Worm (Caenorhabditis elegans) whole organism, young adult: ENCODE results near the gene chpf-1.

ENCODE experiments used
- B0019.2 ChIP-seq: fragments of 200-800 bp; sonication (Bioruptor generic); conservative IDR thresholded peaks from 2 replicates; pipeline ENCODE4 v1.3.6; 2022; ENCODE audit warnings: missing genetic modification reagents, missing genetic modification characterization, missing compliant biosample characterization
- B0336.3 ChIP-seq: fragments of 200-800 bp; sonication (Bioruptor generic); IDR thresholded peaks from 2 replicates; pipeline ENCODE4 v1.3.6; 2022; ENCODE audit warnings: missing genetic modification characterization, missing compliant biosample characterization
- D2030.7 ChIP-seq: fragments of 200-800 bp; sonication (Bioruptor generic); IDR thresholded peaks from 2 replicates; pipeline ENCODE4 v1.3.6; 2022; ENCODE audit warnings: missing genetic modification reagents, missing genetic modification characterization, missing compliant biosample characterization
- F49E8.2 ChIP-seq: sonication (generic microtip); optimal IDR thresholded peaks from 3 replicates; lab custom pipeline; 2017; ENCODE audit warnings: missing genetic modification characterization, mild to moderate bottlenecking, missing compliant biosample characterization, antibody characterized with exemption, moderate library complexity; ENCODE audit not compliant: insufficient read depth
- K12H6.12 ChIP-seq: fragments of 200-800 bp; sonication (Bioruptor generic); optimal IDR thresholded peaks from 2 replicates; lab custom pipeline; 2018; ENCODE audit warnings: mild to moderate bottlenecking, missing genetic modification characterization, missing compliant biosample characterization
- Y53G8AR.9 ChIP-seq: fragments of 200-800 bp; sonication (Bioruptor generic); conservative IDR thresholded peaks from 2 replicates; pipeline ENCODE4 v1.3.6; 2022; ENCODE audit warnings: missing genetic modification reagents, missing genetic modification characterization, missing compliant biosample characterization
- Y56A3A.18 ChIP-seq: fragments of 200-800 bp; sonication (Bioruptor generic); IDR thresholded peaks from 2 replicates; pipeline ENCODE4 v1.3.6; 2022; ENCODE audit warnings: missing genetic modification reagents, missing genetic modification characterization, missing compliant biosample characterization
- Y95B8A.8 ChIP-seq: fragments of 200-800 bp; sonication (Bioruptor generic); IDR thresholded peaks from 2 replicates; pipeline ENCODE4 v1.3.6; 2022; ENCODE audit warnings: missing genetic modification reagents, missing genetic modification characterization, missing compliant biosample characterization
- ama-1 ChIP-seq, 3 experiments: fragments of 150-350 bp in 1 of 3; sonication (generic microtip) in 2 of 3; optimal IDR thresholded peaks; 2 replicates each; lab custom pipeline; 2014 to 2018; ENCODE audit warnings: missing biosample characterization in 2 of 3, missing genetic modification characterization in 2 of 3, missing genetic modification reagents in 2 of 3
- cebp-1 ChIP-seq, 2 experiments: fragments of 200-800 bp in 1 of 2; sonication (Bioruptor generic) in 1 of 2; sonication (generic microtip) in 1 of 2; IDR thresholded peaks in 1 of 2; optimal IDR thresholded peaks in 1 of 2; 2 replicates each; pipeline versions ENCODE4 v1.3.6 to Lab custom; 2017 to 2022; ENCODE audit warnings: missing compliant biosample characterization in 2 of 2, missing genetic modification characterization in 2 of 2, mild to moderate bottlenecking in 1 of 2, missing genetic modification reagents in 1 of 2, moderate library complexity in 1 of 2
- him-1 ChIP-seq: sonication (generic microtip); optimal IDR thresholded peaks from 2 replicates; lab custom pipeline; 2016; ENCODE audit warnings: missing genotype, missing genetic modification reagents, missing genetic modification characterization, missing compliant biosample characterization
- hlh-12 ChIP-seq: sonication (generic microtip); optimal IDR thresholded peaks from 2 replicates; lab custom pipeline; 2016; ENCODE audit warnings: missing genetic modification characterization, missing compliant biosample characterization
- hlh-26 ChIP-seq: fragments of 200-800 bp; sonication (Bioruptor generic); conservative IDR thresholded peaks from 2 replicates; pipeline ENCODE4 v1.3.6; 2022; ENCODE audit warnings: missing genetic modification reagents, missing genetic modification characterization, missing compliant biosample characterization
- hrde-1 ChIP-seq: sonication (generic microtip); optimal IDR thresholded peaks from 2 replicates; lab custom pipeline; 2016; ENCODE audit warnings: missing genetic modification characterization, mild to moderate bottlenecking, missing compliant biosample characterization, moderate library complexity, missing genotype, missing genetic modification reagents, borderline replicate concordance
- hsf-1 ChIP-seq: fragments of 200-800 bp; sonication (Bioruptor generic); IDR thresholded peaks from 2 replicates; pipeline ENCODE4 v1.3.6; 2022; ENCODE audit warnings: missing genetic modification reagents, missing genetic modification characterization, missing compliant biosample characterization
- lir-1 ChIP-seq: fragments of 200-800 bp; sonication (Bioruptor generic); conservative IDR thresholded peaks from 2 replicates; pipeline ENCODE4 v1.3.6; 2022; ENCODE audit warnings: missing genetic modification reagents, missing genetic modification characterization, missing compliant biosample characterization
- madf-10 ChIP-seq: sonication (generic microtip); optimal IDR thresholded peaks from 2 replicates; lab custom pipeline; 2016; ENCODE audit warnings: mild to moderate bottlenecking, missing genetic modification characterization, missing compliant biosample characterization
- madf-6 ChIP-seq: fragments of 200-800 bp; sonication (Bioruptor generic); IDR thresholded peaks from 2 replicates; pipeline ENCODE4 v1.3.6; 2022; ENCODE audit warnings: missing genetic modification reagents, missing genetic modification characterization, missing compliant biosample characterization
- madf-8 ChIP-seq: fragments of 200-800 bp; sonication (Bioruptor generic); conservative IDR thresholded peaks from 2 replicates; pipeline ENCODE4 v1.3.6; 2022; ENCODE audit warnings: missing genetic modification reagents, missing genetic modification characterization, missing compliant biosample characterization
- nhr-179 ChIP-seq: sonication (generic microtip); optimal IDR thresholded peaks from 2 replicates; lab custom pipeline; 2016; ENCODE audit warnings: mild to moderate bottlenecking, missing genetic modification characterization, missing compliant biosample characterization
- nhr-80 ChIP-seq: sonication (generic microtip); optimal IDR thresholded peaks from 2 replicates; lab custom pipeline; 2016; ENCODE audit warnings: missing genetic modification characterization, missing compliant biosample characterization
- repo-1 ChIP-seq: sonication (generic microtip); optimal IDR thresholded peaks from 2 replicates; lab custom pipeline; 2017; ENCODE audit warnings: mild to moderate bottlenecking, missing genetic modification characterization, missing compliant biosample characterization
- snpc-4 ChIP-seq, 5 experiments: fragments of 150-350 bp in 1 of 5; sonication (generic microtip) in 4 of 5; optimal IDR thresholded peaks; 2 replicates each; lab custom pipeline; 2014 to 2018; ENCODE audit warnings: missing genetic modification characterization in 5 of 5, missing biosample characterization in 3 of 5, antibody characterized with exemption in 2 of 5, mild to moderate bottlenecking in 2 of 5, missing compliant biosample characterization in 2 of 5, missing genotype in 2 of 5, moderate library complexity in 2 of 5, missing genetic modification reagents in 1 of 5
- unc-130 ChIP-seq: sonication (generic microtip); optimal IDR thresholded peaks from 2 replicates; lab custom pipeline; 2016; ENCODE audit warnings: missing genetic modification reagents, missing genetic modification characterization, missing compliant biosample characterization
- xnd-1 ChIP-seq: sonication (generic microtip); optimal IDR thresholded peaks from 2 replicates; lab custom pipeline; 2016; ENCODE audit warnings: missing genotype, missing genetic modification reagents, missing genetic modification characterization, missing compliant biosample characterization
- zfh-2 ChIP-seq: fragments of 200-800 bp; sonication (Bioruptor generic); conservative IDR thresholded peaks from 2 replicates; pipeline ENCODE4 v1.3.6; 2022; ENCODE audit warnings: missing genetic modification reagents, missing genetic modification characterization, missing compliant biosample characterization
- ztf-18 ChIP-seq: sonication (generic microtip); optimal IDR thresholded peaks from 2 replicates; lab custom pipeline; 2016; ENCODE audit warnings: missing genotype, mild to moderate bottlenecking, missing genetic modification characterization, missing compliant biosample characterization
- ztf-28 ChIP-seq: fragments of 200-800 bp; sonication (Bioruptor generic); IDR thresholded peaks from 2 replicates; pipeline ENCODE4 v1.3.6; 2022; ENCODE audit warnings: missing genetic modification reagents, missing genetic modification characterization, missing compliant biosample characterization

The chpf-1 gene

DNA sequence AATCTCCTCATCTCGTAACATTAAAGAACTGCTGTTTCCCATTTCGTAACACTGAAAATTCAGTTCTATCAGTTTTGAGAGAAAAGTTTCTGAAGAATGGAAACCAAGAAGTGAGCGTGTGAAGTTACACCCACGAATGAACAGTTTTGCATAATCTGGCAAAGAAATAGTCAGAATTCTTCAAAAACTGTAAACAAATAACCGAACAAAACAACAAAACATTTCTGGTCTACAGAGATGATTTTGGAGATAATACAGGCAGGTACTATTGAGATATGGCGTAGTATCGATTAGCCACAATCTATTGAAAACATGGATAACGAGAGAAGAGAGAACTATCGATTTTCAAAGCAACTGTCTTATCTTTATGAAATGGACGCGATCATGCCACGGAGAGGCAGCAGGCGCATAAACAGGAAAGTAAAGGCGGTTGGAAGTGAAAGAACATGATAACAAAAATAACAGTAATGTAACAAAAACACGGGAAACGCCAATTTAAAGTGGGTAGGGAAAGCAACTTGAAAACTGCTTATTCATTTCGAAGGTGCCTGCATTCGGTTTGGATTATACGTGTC, at the start of gene chpf-1:
Gene chpf-1 (minus strand): TSS at position 51 of the 575 bp plus-strand sequence.
- TF ChIP-seq K12H6.12 (tag; lab: Kevin White, UChicago): no peak
- TF ChIP-seq madf-10 (tag; lab: Kevin White, UChicago): no peak
- TF ChIP-seq ztf-18 (tag; lab: Kevin White, UChicago): peak; percentile 56
- peak; percentile 65 for TF ChIP-seq nhr-80 (tag; lab: Kevin White, UChicago)
- TF ChIP-seq cebp-1 (GFP tag; IDR thresholded peaks at IDR 0.05; lab: Robert Waterston, UW): no peak
- peak; percentile 2 for TF ChIP-seq cebp-1 (tag; optimal IDR thresholded peaks at IDR 0.05; lab: Kevin White, UChicago)
- TF ChIP-seq madf-6 (GFP tag; lab: Robert Waterston, UW): 0 out of 2 replicates have a peak, but pooled peaks have one; percentile 17
- no peak for TF ChIP-seq snpc-4 (GFP tag; optimal IDR thresholded peaks at IDR 0.05; lab: Kevin White, UChicago)
- TF ChIP-seq snpc-4 (tag; optimal IDR thresholded peaks at IDR 0.05; lab: Kevin White, UChicago): peak in 2 of 4 experiments; percentile 33 to 36

DNA sequence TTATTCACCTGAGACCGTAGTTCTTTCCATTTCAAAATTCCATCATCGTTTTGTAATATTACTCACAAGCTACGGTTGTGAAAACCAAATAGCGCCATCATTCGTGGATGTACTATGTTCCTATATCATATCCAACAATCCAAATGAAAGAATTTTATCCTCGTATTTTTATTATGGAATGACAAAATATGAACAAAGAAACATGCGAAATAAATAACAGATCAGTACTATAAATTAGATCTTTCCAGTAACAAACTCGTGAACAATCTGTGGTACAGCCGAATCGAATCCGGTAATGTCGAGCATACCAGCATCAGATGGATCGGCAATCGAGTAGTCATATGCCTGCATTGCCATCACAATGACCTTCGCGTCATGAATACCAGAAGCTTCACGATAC, 49.4 kb upstream of the chpf-1 start:
- TF ChIP-seq madf-6 (GFP tag; lab: Robert Waterston, UW): 0 out of 2 replicates have a peak, but pooled peaks have one; percentile 11
- no peak for TF ChIP-seq snpc-4 (GFP tag; optimal IDR thresholded peaks at IDR 0.05; lab: Kevin White, UChicago)
- no peak for TF ChIP-seq snpc-4 (tag; optimal IDR thresholded peaks at IDR 0.05; lab: Kevin White, UChicago)
- TF ChIP-seq nhr-179 (tag; lab: Kevin White, UChicago): no peak
- no peak for TF ChIP-seq hsf-1 (GFP tag; lab: Robert Waterston, UW)
- TF ChIP-seq B0336.3 (GFP tag; lab: Robert Waterston, UW): peak; percentile 53; the same call in 1 of the 2 replicates
- no peak for TF ChIP-seq madf-8
- no peak for TF ChIP-seq lir-1 (GFP tag; lab: Robert Waterston, UW)
- TF ChIP-seq ama-1 (optimal IDR thresholded peaks at IDR 0.05; lab: Kevin White, UChicago): no peak
- peak in 1 of 2 experiments; percentile 64 for TF ChIP-seq ama-1 (GFP tag; optimal IDR thresholded peaks at IDR 0.05; lab: Kevin White, UChicago)
- TF ChIP-seq D2030.7 (GFP tag; lab: Robert Waterston, UW): no peak
- TF ChIP-seq him-1: peak; percentile 25
- TF ChIP-seq B0019.2 (GFP tag; lab: Robert Waterston, UW): no peak
- TF ChIP-seq cebp-1 (GFP tag; IDR thresholded peaks at IDR 0.05; lab: Robert Waterston, UW): no peak; the same call in 1 of the 2 replicates
- peak; percentile 24 for TF ChIP-seq cebp-1 (tag; optimal IDR thresholded peaks at IDR 0.05; lab: Kevin White, UChicago)
- TF ChIP-seq Y95B8A.8 (GFP tag; lab: Robert Waterston, UW): peak; percentile 67; the same call in 1 of the 2 replicates
- TF ChIP-seq F49E8.2 (tag; lab: Kevin White, UChicago): peak; percentile 10
- TF ChIP-seq xnd-1 (tag; lab: Kevin White, UChicago): no peak
- peak; percentile 44; the same call in 1 of the 2 replicates for TF ChIP-seq Y56A3A.18 (GFP tag; lab: Robert Waterston, UW)
- TF ChIP-seq K12H6.12 (tag; lab: Kevin White, UChicago): no peak
- TF ChIP-seq hlh-26 (GFP tag; lab: Robert Waterston, UW): no peak
- TF ChIP-seq, all 124 proteins: peak for 8

DNA sequence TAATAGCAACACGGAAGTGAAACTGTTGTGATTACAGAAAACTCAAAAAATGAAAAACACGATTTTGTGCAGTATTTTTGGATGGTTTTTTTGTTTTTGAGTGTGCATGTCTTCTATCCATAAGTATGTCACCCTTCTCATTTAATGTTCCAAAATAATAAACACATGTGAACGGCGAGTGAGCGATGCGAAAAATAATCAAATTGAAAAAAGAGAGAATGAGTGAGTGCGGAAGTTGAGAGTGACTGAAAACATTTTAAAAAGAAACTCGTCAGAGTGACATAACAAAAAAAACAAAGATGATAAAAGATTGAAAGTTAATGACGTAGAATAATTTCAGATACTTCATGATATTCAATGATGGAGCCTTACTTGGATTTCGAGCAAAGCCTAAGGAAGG, 46.2 kb upstream of the chpf-1 start:
- TF ChIP-seq ztf-28 (GFP tag; lab: Robert Waterston, UW) (no peak), Y53G8AR.9 (GFP tag; lab: Robert Waterston, UW) (no peak), zfh-2 (GFP tag; lab: Robert Waterston, UW) (no peak), hlh-26 (GFP tag; lab: Robert Waterston, UW) (no peak), hrde-1 (no peak), repo-1 (no peak), hlh-12 (tag; lab: Kevin White, UChicago) (no peak), D2030.7 (GFP tag; lab: Robert Waterston, UW) (no peak), unc-130 (GFP tag; lab: Kevin White, UChicago) (no peak)
